Worm (Caenorhabditis elegans): ENCODE measurements around the gene F44F4.15.
A peak's percentile ranks its signal among the peaks of the same experiment; 100 is the strongest.

The F44F4.15 gene

ce11 chrII:10925804-10926570 lies 11.5 kb downstream of the F44F4.15 start, which contains the start of gene metr-1:
Gene metr-1, plus strand, starts transcription at chrII:10926561.
- TF ChIP-seq nfya-2 (GFP tag; IDR thresholded peaks at IDR 0.05) (no peak), lin-35 (GFP tag; optimal IDR thresholded peaks at IDR 0.05) (peak in 2 of 3 experiments; percentile 9 to 79), ama-1 (optimal IDR thresholded peaks at IDR 0.05) (peak; percentile 38), ama-1 (GFP tag; optimal IDR thresholded peaks at IDR 0.05) (no peak), mcd-1 (GFP tag; IDR thresholded peaks at IDR 0.05) (peak; percentile 49; the same call in 1 of the 2 replicates), F33H1.4 (GFP tag; IDR thresholded peaks at IDR 0.05) (peak; percentile 53), lin-54 (GFP tag; optimal IDR thresholded peaks at IDR 0.05) (peak; percentile 68), ceh-40 (GFP tag; IDR thresholded peaks at IDR 0.05) (no peak), dox-1 (GFP tag; IDR thresholded peaks at IDR 0.05) (no peak), xnd-1 (tag; optimal IDR thresholded peaks at IDR 0.05) (peak; percentile 27), lsl-1 (GFP tag; optimal IDR thresholded peaks at IDR 0.05) (peak; percentile 41), F55B11.4 (tag; optimal IDR thresholded peaks at IDR 0.05; ENCODE audit: borderline replicate concordance, insufficient read depth) (no peak), dpl-1 (GFP tag; optimal IDR thresholded peaks at IDR 0.05) (peak; percentile 66), hmg-20 (GFP tag; IDR thresholded peaks at IDR 0.05) (peak; percentile 35; the same call in 1 of the 2 replicates), him-1 (tag; optimal IDR thresholded peaks at IDR 0.05) (no peak), rcor-1 (GFP tag; IDR thresholded peaks at IDR 0.05) (no peak), ZK185.1 (tag; optimal IDR thresholded peaks at IDR 0.05; ENCODE audit: poor library complexity, severe bottlenecking) (peak; percentile 5), pha-4 (tag; optimal IDR thresholded peaks at IDR 0.05) (no peak), efl-1 (GFP tag; optimal IDR thresholded peaks at IDR 0.05) (peak; percentile 92), ceh-91 (GFP tag; IDR thresholded peaks at IDR 0.05) (peak; percentile 31; the same call in 1 of the 2 replicates), F57A8.1 (GFP tag; optimal IDR thresholded peaks at IDR 0.05) (no peak), nhr-120 (GFP tag; IDR thresholded peaks at IDR 0.05) (no peak), pbrm-1 (GFP tag; IDR thresholded peaks at IDR 0.05) (no peak), dpff-1 (tag; optimal IDR thresholded peaks at IDR 0.05) (no peak), ceh-79 (tag; optimal IDR thresholded peaks at IDR 0.05) (no peak), Y95B8A.8 (GFP tag; IDR thresholded peaks at IDR 0.05) (0 out of 2 replicates have a peak, but pooled peaks have one; percentile 42), cebp-2 (GFP tag; IDR thresholded peaks at IDR 0.05) (no peak), ceh-58 (GFP tag; IDR thresholded peaks at IDR 0.05) (no peak), nhr-27 (tag; optimal IDR thresholded peaks at IDR 0.05) (no peak), T07F8.4 (tag; optimal IDR thresholded peaks at IDR 0.05) (no peak), mel-28 (tag; optimal IDR thresholded peaks at IDR 0.05; ENCODE audit: borderline replicate concordance) (no peak), egrh-3 (GFP tag; IDR thresholded peaks at IDR 0.05) (no peak), madf-8 (GFP tag; conservative IDR thresholded peaks at IDR 0.05) (0 out of 2 replicates have a peak, but pooled peaks have one; percentile 7), ztf-22 (GFP tag; optimal IDR thresholded peaks at IDR 0.05) (no peak), T26A5.8 (tag; optimal IDR thresholded peaks at IDR 0.05) (no peak), ccch-3 (GFP tag; optimal IDR thresholded peaks at IDR 0.05) (no peak), F57C9.4 (tag; optimal IDR thresholded peaks at IDR 0.05) (no peak), fkh-3 (tag; optimal IDR thresholded peaks at IDR 0.05) (no peak), egl-44 (GFP tag; IDR thresholded peaks at IDR 0.05) (no peak), nhr-80 (tag; optimal IDR thresholded peaks at IDR 0.05) (peak; percentile 9), F39B2.1 (GFP tag; IDR thresholded peaks at IDR 0.05) (no peak), madf-6 (GFP tag; IDR thresholded peaks at IDR 0.05) (peak; percentile 70), F10E7.11 (tag; optimal IDR thresholded peaks at IDR 0.05) (no peak), hlh-12 (tag; optimal IDR thresholded peaks at IDR 0.05) (no peak), attf-3 (GFP tag; conservative IDR thresholded peaks at IDR 0.05) (no peak), F23B12.7 (tag; optimal IDR thresholded peaks at IDR 0.05; ENCODE audit: insufficient read depth) (no peak), bed-2 (GFP tag; IDR thresholded peaks at IDR 0.05) (peak; percentile 59; the same call in 1 of the 2 replicates), nfyb-1 (GFP tag; IDR thresholded peaks at IDR 0.05) (no peak)
